Worm (Caenorhabditis elegans): ENCODE measurements around the gene ppat-1.

DNA sequence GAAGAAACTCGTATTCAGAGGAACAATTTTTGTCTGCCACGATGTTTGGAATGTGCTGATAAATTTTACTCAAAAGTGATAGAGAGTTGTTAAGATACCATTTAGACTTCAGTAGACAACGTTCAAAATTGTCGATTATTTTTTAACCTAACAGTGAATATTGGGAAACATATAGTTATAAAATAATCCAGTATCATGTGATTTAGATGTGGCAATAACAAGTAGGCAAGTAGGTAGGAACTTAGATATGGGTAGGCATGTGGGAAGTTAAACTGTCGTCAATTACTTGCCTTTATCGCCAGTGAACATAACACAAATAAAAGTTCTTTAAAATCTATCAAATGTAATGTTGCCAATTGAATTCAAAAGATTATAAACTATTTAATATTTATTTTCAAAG lies 17.6 kb upstream of the ppat-1 start, which contains the start of gene T23F11.11:
- TF ChIP-seq elt-3 (tag; optimal IDR thresholded peaks at IDR 0.05) (no peak), elt-1 (tag; optimal IDR thresholded peaks at IDR 0.05; ENCODE audit: borderline replicate concordance, insufficient read depth) (no peak), nhr-76 (tag; optimal IDR thresholded peaks at IDR 0.05) (no peak), nhr-237 (tag; optimal IDR thresholded peaks at IDR 0.05) (no peak), lin-13 (tag; optimal IDR thresholded peaks at IDR 0.05) (no peak), snpc-4 (tag; optimal IDR thresholded peaks at IDR 0.05) (no peak)

All from whole organism, mixed stage, embryonic.